Fruit fly (Drosophila melanogaster): ENCODE results near the gene CG33271.

- TF ChIP-seq Dp (GFP tag; optimal IDR thresholded peaks at IDR 0.05) (no peak), cwo (GFP tag; optimal IDR thresholded peaks at IDR 0.05) (no peak)
These were observed 22.7 kb upstream of the CG33271 start, which contains the start of the genes CG14137 and CG46394 for dm6 chr3L:11599965-11600420.

All from whole organism, embryonic.